Worm (Caenorhabditis elegans): Measurements from ENCODE around the gene F36G9.3.

F36G9.3 gene

ce11 chrV:15969653-15970052 lies 12.5 kb downstream of the F36G9.3 start, which contains the start of gene F36G9.7:
Gene F36G9.7, minus strand, starts transcription at chrV:15969753.
- TF ChIP-seq lin-13 (tag; optimal IDR thresholded peaks at IDR 0.05) (no peak), tbx-8 (GFP tag; optimal IDR thresholded peaks at IDR 0.05) (no peak), hlh-1 (tag; optimal IDR thresholded peaks at IDR 0.05) (no peak), drap-1 (GFP tag; optimal IDR thresholded peaks at IDR 0.05) (no peak), mep-1 (tag; optimal IDR thresholded peaks at IDR 0.05) (no peak), cnd-1 (tag; optimal IDR thresholded peaks at IDR 0.05) (no peak), sptf-1 (tag; optimal IDR thresholded peaks at IDR 0.05) (no peak), nhr-28 (tag; optimal IDR thresholded peaks at IDR 0.05) (no peak), elt-1 (tag; optimal IDR thresholded peaks at IDR 0.05; ENCODE audit: borderline replicate concordance, insufficient read depth) (no peak), flh-1 (GFP tag; optimal IDR thresholded peaks at IDR 0.05) (no peak), zip-8 (tag; optimal IDR thresholded peaks at IDR 0.05) (no peak)

- TF ChIP-seq unc-39 (tag; optimal IDR thresholded peaks at IDR 0.05) (no peak), nhr-2 (tag; optimal IDR thresholded peaks at IDR 0.05) (no peak), unc-62 (GFP tag; optimal IDR thresholded peaks at IDR 0.05) (no peak), lsy-2 (tag; optimal IDR thresholded peaks at IDR 0.05) (no peak), cnd-1 (tag; optimal IDR thresholded peaks at IDR 0.05) (no peak), lin-13 (tag; optimal IDR thresholded peaks at IDR 0.05) (no peak), zip-8 (tag; optimal IDR thresholded peaks at IDR 0.05) (no peak), snpc-4 (tag; optimal IDR thresholded peaks at IDR 0.05) (no peak), nhr-237 (tag; optimal IDR thresholded peaks at IDR 0.05) (no peak), sem-2 (GFP tag; optimal IDR thresholded peaks at IDR 0.05) (no peak), elt-1 (tag; optimal IDR thresholded peaks at IDR 0.05; ENCODE audit: borderline replicate concordance, insufficient read depth) (no peak), nhr-12 (tag; optimal IDR thresholded peaks at IDR 0.05) (no peak), ces-1 (GFP tag; optimal IDR thresholded peaks at IDR 0.05) (no peak), nhr-76 (tag; optimal IDR thresholded peaks at IDR 0.05) (no peak), nhr-28 (tag; optimal IDR thresholded peaks at IDR 0.05) (no peak), unc-120 (tag; optimal IDR thresholded peaks at IDR 0.05; ENCODE audit: poor library complexity, severe bottlenecking) (no peak), lin-32 (GFP tag; optimal IDR thresholded peaks at IDR 0.05) (no peak)
Observed at ce11 chrV:15970820-15971219, 13.6 kb downstream of the F36G9.3 start.

- TF ChIP-seq lsy-2 (tag; optimal IDR thresholded peaks at IDR 0.05) (no peak), unc-120 (tag; optimal IDR thresholded peaks at IDR 0.05; ENCODE audit: poor library complexity, severe bottlenecking) (no peak), nhr-237 (tag; optimal IDR thresholded peaks at IDR 0.05) (no peak), lin-13 (tag; optimal IDR thresholded peaks at IDR 0.05) (no peak), unc-62 (GFP tag; optimal IDR thresholded peaks at IDR 0.05) (no peak), nhr-76 (tag; optimal IDR thresholded peaks at IDR 0.05) (no peak), pha-4 (tag; optimal IDR thresholded peaks at IDR 0.05) (no peak), hlh-1 (tag; optimal IDR thresholded peaks at IDR 0.05) (no peak), elt-1 (tag; optimal IDR thresholded peaks at IDR 0.05; ENCODE audit: borderline replicate concordance, insufficient read depth) (no peak), snpc-4 (tag; optimal IDR thresholded peaks at IDR 0.05) (no peak), elt-3 (tag; optimal IDR thresholded peaks at IDR 0.05) (no peak), bed-3 (GFP tag; optimal IDR thresholded peaks at IDR 0.05) (no peak), M03D4.4 (tag; optimal IDR thresholded peaks at IDR 0.05) (no peak)
Observed at ce11 chrV:15972484-15972883, 15.3 kb downstream of the F36G9.3 start, which contains the start of gene sru-23. Gene sru-23, minus strand, starts transcription at chrV:15972584.

- TF ChIP-seq ham-2 (GFP tag; optimal IDR thresholded peaks at IDR 0.05): no peak
Observed at ce11 chrV:15974836-15975235, 17.6 kb downstream of the F36G9.3 start, which contains the start of gene sru-22. Gene sru-22, minus strand, starts transcription at chrV:15974936.

ce11 chrV:15975845-15976244 lies 18.6 kb downstream of the F36G9.3 start, which contains the start of gene clec-232:
Gene clec-232, plus strand, starts transcription at chrV:15976145.
- TF ChIP-seq ztf-11 (tag; optimal IDR thresholded peaks at IDR 0.05): no peak
- no peak for TF ChIP-seq drap-1 (GFP tag; optimal IDR thresholded peaks at IDR 0.05)
- no peak for TF ChIP-seq nhr-2 (tag; optimal IDR thresholded peaks at IDR 0.05)
- no peak for TF ChIP-seq nhr-28 (tag; optimal IDR thresholded peaks at IDR 0.05)
- TF ChIP-seq tbx-8 (GFP tag; optimal IDR thresholded peaks at IDR 0.05): no peak
- TF ChIP-seq nhr-237 (tag; optimal IDR thresholded peaks at IDR 0.05): no peak
- TF ChIP-seq cnd-1 (tag; optimal IDR thresholded peaks at IDR 0.05): no peak
- TF ChIP-seq unc-120 (tag; optimal IDR thresholded peaks at IDR 0.05; ENCODE audit: poor library complexity, severe bottlenecking): no peak
- no peak for TF ChIP-seq lin-13 (tag; optimal IDR thresholded peaks at IDR 0.05)
- TF ChIP-seq ceh-43 (GFP tag; optimal IDR thresholded peaks at IDR 0.05): no peak
- no peak for TF ChIP-seq elt-3 (tag; optimal IDR thresholded peaks at IDR 0.05)
- no peak for TF ChIP-seq sptf-1 (tag; optimal IDR thresholded peaks at IDR 0.05)
- no peak for TF ChIP-seq mab-5 (tag; optimal IDR thresholded peaks at IDR 0.05)
- TF ChIP-seq blmp-1 (tag; optimal IDR thresholded peaks at IDR 0.05): no peak
- no peak for TF ChIP-seq M03D4.4 (tag; optimal IDR thresholded peaks at IDR 0.05)

All from whole organism, mixed stage, embryonic.